ENCODE assay signal across 6 worm cellular contexts in the genomic region with DNA sequence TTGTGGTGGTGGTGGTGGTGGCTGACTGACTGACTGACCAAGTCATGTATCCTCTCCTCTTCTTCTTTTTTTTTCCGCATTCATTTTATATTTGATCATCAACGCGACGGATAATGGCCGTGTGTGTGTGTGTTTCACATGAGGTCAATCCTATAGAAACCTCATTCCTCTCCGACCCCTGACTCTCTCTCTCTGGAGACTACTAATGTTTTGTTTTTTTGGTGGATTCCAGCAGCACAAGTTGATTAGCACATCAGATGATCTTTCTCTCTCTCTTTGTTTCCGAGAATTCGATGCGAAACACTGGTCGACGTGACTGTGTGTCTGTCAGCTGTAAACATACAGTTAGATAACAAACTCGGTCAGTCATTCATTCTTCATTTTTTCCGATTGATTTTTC.
TF ChIP-seq lines count a peak whose summit lies in the region.

A gene (minus strand): TSS at position 46 of the 400 bp plus-strand sequence.

TF ChIP-seq in whole organism, L1 larva, 84 proteins besides CTCF, POLR2A, EP300 and RAD21 (continues in another document):
- TF ChIP-seq blmp-1 (tag; optimal IDR thresholded peaks at IDR 0.05; lab: Kevin White, UChicago) = peak; percentile 10
- TF ChIP-seq pax-3 (tag; optimal IDR thresholded peaks at IDR 0.05; lab: Kevin White, UChicago) = no peak
- no peak for TF ChIP-seq ceh-88 (GFP tag; IDR thresholded peaks at IDR 0.05; lab: Robert Waterston, UW)
- TF ChIP-seq nhr-85 (tag; lab: Kevin White, UChicago) = no peak
- TF ChIP-seq dpl-1 (GFP tag; optimal IDR thresholded peaks at IDR 0.05; lab: Kevin White, UChicago) = peak in 2 of 3 experiments; percentile 7 to 12
- peak; percentile 55 for TF ChIP-seq ztf-4 (tag; optimal IDR thresholded peaks at IDR 0.05; lab: Kevin White, UChicago)
- no peak for TF ChIP-seq skn-1 (tag; optimal IDR thresholded peaks at IDR 0.05; lab: Kevin White, UChicago)
- TF ChIP-seq nhr-71 (tag; optimal IDR thresholded peaks at IDR 0.05; lab: Kevin White, UChicago) = peak; percentile 61
- peak; percentile 27 for TF ChIP-seq snu-23 (GFP tag; optimal IDR thresholded peaks at IDR 0.05; lab: Kevin White, UChicago)
- TF ChIP-seq lin-35 (GFP tag; optimal IDR thresholded peaks at IDR 0.05; lab: Kevin White, UChicago) = peak in 1 of 2 experiments; percentile 43
- TF ChIP-seq lsy-2 (tag; optimal IDR thresholded peaks at IDR 0.05; lab: Kevin White, UChicago) = peak in 1 of 2 experiments; percentile 3
- peak; percentile 46 for TF ChIP-seq unc-130 (tag; optimal IDR thresholded peaks at IDR 0.05; lab: Kevin White, UChicago)
- peak; percentile 57 for TF ChIP-seq lin-14 (GFP tag; optimal IDR thresholded peaks at IDR 0.05; lab: Kevin White, UChicago)
- TF ChIP-seq rnt-1 (tag; optimal IDR thresholded peaks at IDR 0.05; lab: Kevin White, UChicago) = peak; percentile 8

TF ChIP-seq in whole organism, L2 larva, 48 proteins besides CTCF, POLR2A, EP300 and RAD21 (continues in another document):
- TF ChIP-seq lsy-2 (tag; optimal IDR thresholded peaks at IDR 0.05; lab: Kevin White, UChicago) (peak in 1 of 2 experiments; percentile 8), gmeb-1 (tag; optimal IDR thresholded peaks at IDR 0.05; lab: Kevin White, UChicago) (peak; percentile 17), F13H6.1 (tag; optimal IDR thresholded peaks at IDR 0.05; lab: Kevin White, UChicago) (peak; percentile 13), C34F6.9 (tag; optimal IDR thresholded peaks at IDR 0.05; lab: Kevin White, UChicago) (no peak), peb-1 (tag; optimal IDR thresholded peaks at IDR 0.05; lab: Kevin White, UChicago) (no peak), mab-5 (tag; optimal IDR thresholded peaks at IDR 0.05; lab: Kevin White, UChicago) (no peak), ztf-1 (GFP tag; conservative IDR thresholded peaks at IDR 0.05; lab: Robert Waterston, UW) (0 out of 2 replicates have a peak, but pooled peaks have one; percentile 67), nhr-21 (tag; optimal IDR thresholded peaks at IDR 0.05; lab: Kevin White, UChicago) (peak; percentile 29), crh-2 (tag; optimal IDR thresholded peaks at IDR 0.05; lab: Kevin White, UChicago) (peak; percentile 55), nhr-129 (tag; optimal IDR thresholded peaks at IDR 0.05; lab: Kevin White, UChicago) (peak; percentile 74), sma-9 (GFP tag; optimal IDR thresholded peaks at IDR 0.05; lab: Kevin White, UChicago) (peak; percentile 52), sma-9 (tag; optimal IDR thresholded peaks at IDR 0.05; lab: Kevin White, UChicago) (no peak), lin-11 (tag; optimal IDR thresholded peaks at IDR 0.05; lab: Kevin White, UChicago) (no peak), fos-1 (tag; optimal IDR thresholded peaks at IDR 0.05; lab: Kevin White, UChicago) (peak; percentile 48)

TF ChIP-seq in whole organism, L3 larva, 47 proteins besides CTCF, POLR2A, EP300 and RAD21 (continues in another document):
- TF ChIP-seq hmg-11 (tag; optimal IDR thresholded peaks at IDR 0.05; lab: Kevin White, UChicago) (no peak), elt-2 (tag; optimal IDR thresholded peaks at IDR 0.05; lab: Kevin White, UChicago) (peak; percentile 24), nhr-23 (tag; optimal IDR thresholded peaks at IDR 0.05; lab: Kevin White, UChicago) (peak; percentile 42), nhr-76 (tag; optimal IDR thresholded peaks at IDR 0.05; lab: Kevin White, UChicago) (no peak), nhr-43 (tag; optimal IDR thresholded peaks at IDR 0.05; lab: Kevin White, UChicago; ENCODE audit: poor library complexity, severe bottlenecking) (peak; percentile 66), egl-5 (tag; optimal IDR thresholded peaks at IDR 0.05; lab: Kevin White, UChicago) (peak; percentile 78), daf-12 (tag; optimal IDR thresholded peaks at IDR 0.05; lab: Kevin White, UChicago) (no peak), nhr-25 (tag; optimal IDR thresholded peaks at IDR 0.05; lab: Kevin White, UChicago) (no peak), pha-4 (tag; optimal IDR thresholded peaks at IDR 0.05; lab: Kevin White, UChicago) (peak; percentile 33), eor-1 (tag; optimal IDR thresholded peaks at IDR 0.05; lab: Kevin White, UChicago) (no peak), elt-3 (tag; optimal IDR thresholded peaks at IDR 0.05; lab: Kevin White, UChicago) (no peak), mml-1 (tag; optimal IDR thresholded peaks at IDR 0.05; lab: Kevin White, UChicago) (no peak), pqm-1 (tag; optimal IDR thresholded peaks at IDR 0.05; lab: Kevin White, UChicago) (peak; percentile 8), ZK546.5 (tag; optimal IDR thresholded peaks at IDR 0.05; lab: Kevin White, UChicago) (no peak), nfya-1 (tag; optimal IDR thresholded peaks at IDR 0.05; lab: Kevin White, UChicago; ENCODE audit: insufficient read depth) (peak; percentile 19)

TF ChIP-seq in whole organism, L4 larva, 104 proteins besides CTCF, POLR2A, EP300 and RAD21:
- TF ChIP-seq nhr-11 (tag; optimal IDR thresholded peaks at IDR 0.05; lab: Kevin White, UChicago) (peak; percentile 13), lsy-2 (tag; optimal IDR thresholded peaks at IDR 0.05; lab: Kevin White, UChicago) (peak in 1 of 2 experiments; percentile 29), mep-1 (tag; optimal IDR thresholded peaks at IDR 0.05; lab: Kevin White, UChicago) (peak; percentile 18), zip-2 (tag; optimal IDR thresholded peaks at IDR 0.05; lab: Kevin White, UChicago) (no peak), fkh-10 (GFP tag; optimal IDR thresholded peaks at IDR 0.05; lab: Kevin White, UChicago) (no peak), nhr-28 (tag; optimal IDR thresholded peaks at IDR 0.05; lab: Kevin White, UChicago) (peak; percentile 56), dmd-6 (GFP tag; IDR thresholded peaks at IDR 0.05; lab: Robert Waterston, UW) (peak; percentile 58), hif-1 (tag; optimal IDR thresholded peaks at IDR 0.05; lab: Kevin White, UChicago) (peak in 1 of 2 experiments; percentile 2), hlh-30 (tag; optimal IDR thresholded peaks at IDR 0.05; lab: Kevin White, UChicago; ENCODE audit: insufficient read depth) (peak; percentile 93), hlh-11 (tag; optimal IDR thresholded peaks at IDR 0.05; lab: Kevin White, UChicago) (peak; percentile 42), F49E8.2 (tag; optimal IDR thresholded peaks at IDR 0.05; lab: Kevin White, UChicago; ENCODE audit: borderline replicate concordance) (no peak), dve-1 (tag; optimal IDR thresholded peaks at IDR 0.05; lab: Kevin White, UChicago; ENCODE audit: insufficient read depth) (peak; percentile 54), daf-16 (GFP tag; optimal IDR thresholded peaks at IDR 0.05; lab: Kevin White, UChicago) (peak in 1 of 2 experiments; percentile 18), daf-16 (tag; optimal IDR thresholded peaks at IDR 0.05; lab: Kevin White, UChicago) (peak; percentile 83), nhr-102 (tag; optimal IDR thresholded peaks at IDR 0.05; lab: Kevin White, UChicago) (peak; percentile 19)

TF ChIP-seq in whole organism, late embryonic, 69 proteins besides CTCF, POLR2A, EP300 and RAD21:
- TF ChIP-seq nhr-232 (tag; optimal IDR thresholded peaks at IDR 0.05; lab: Kevin White, UChicago) = no peak
- no peak for TF ChIP-seq sox-4 (tag; optimal IDR thresholded peaks at IDR 0.05; lab: Kevin White, UChicago)
- TF ChIP-seq ceh-2 (tag; optimal IDR thresholded peaks at IDR 0.05; lab: Kevin White, UChicago) = no peak
- no peak for TF ChIP-seq ceh-45 (GFP tag; IDR thresholded peaks at IDR 0.05; lab: Robert Waterston, UW)
- no peak for TF ChIP-seq eyg-1 (tag; optimal IDR thresholded peaks at IDR 0.05; lab: Kevin White, UChicago)
- no peak for TF ChIP-seq ttx-3 (tag; optimal IDR thresholded peaks at IDR 0.05; lab: Kevin White, UChicago)
- no peak for TF ChIP-seq elt-2 (tag; optimal IDR thresholded peaks at IDR 0.05; lab: Kevin White, UChicago)
- no peak for TF ChIP-seq ceh-6 (GFP tag; optimal IDR thresholded peaks at IDR 0.05; lab: Kevin White, UChicago)
- peak; percentile 1 for TF ChIP-seq ref-2 (tag; optimal IDR thresholded peaks at IDR 0.05; lab: Kevin White, UChicago)
TF ChIP-seq in whole organism, late embryonic: peak in this region for 1.

TF ChIP-seq in whole organism, young adult, 124 proteins besides CTCF, POLR2A, EP300 and RAD21:
- TF ChIP-seq zim-3 (tag; optimal IDR thresholded peaks at IDR 0.05; lab: Kevin White, UChicago) (peak; percentile 6), nhr-80 (tag; optimal IDR thresholded peaks at IDR 0.05; lab: Kevin White, UChicago) (peak; percentile 49), lin-54 (GFP tag; optimal IDR thresholded peaks at IDR 0.05; lab: Kevin White, UChicago) (peak; percentile 2), tlf-1 (GFP tag; optimal IDR thresholded peaks at IDR 0.05; lab: Kevin White, UChicago) (no peak)
